Fruit fly (Drosophila melanogaster): Measurements from ENCODE around the gene CG9663.

The CG9663 gene

dm6 chr2L:3302958-3303842, at the start of gene CG9663:
Gene CG9663, minus strand, starts transcription at chr2L:3303130.
- TF ChIP-seq ttk (optimal IDR thresholded peaks at IDR 0.05) (no peak), Myc (optimal IDR thresholded peaks at IDR 0.05) (no peak), insv (optimal IDR thresholded peaks at IDR 0.05) (no peak), psq (optimal IDR thresholded peaks at IDR 0.05) (no peak), h (optimal IDR thresholded peaks at IDR 0.05) (no peak), Sin3A (optimal IDR thresholded peaks at IDR 0.05) (no peak)

dm6 chr2L:3351575-3352219, 48.8 kb upstream of the CG9663 start:
- TF ChIP-seq psq (optimal IDR thresholded peaks at IDR 0.05), result no peak

dm6 chr2L:3348146-3348747, 45.3 kb upstream of the CG9663 start:
- TF ChIP-seq insv (optimal IDR thresholded peaks at IDR 0.05), result no peak
- no peak for TF ChIP-seq Sin3A (optimal IDR thresholded peaks at IDR 0.05)
- TF ChIP-seq ttk (optimal IDR thresholded peaks at IDR 0.05), result no peak
- no peak for TF ChIP-seq psq (optimal IDR thresholded peaks at IDR 0.05)
- no peak for TF ChIP-seq Myc (optimal IDR thresholded peaks at IDR 0.05)
- no peak for TF ChIP-seq h (optimal IDR thresholded peaks at IDR 0.05)

dm6 chr2L:3346483-3346839, 43.5 kb upstream of the CG9663 start:
- TF ChIP-seq h (optimal IDR thresholded peaks at IDR 0.05), result no peak
- TF ChIP-seq insv (optimal IDR thresholded peaks at IDR 0.05), result no peak
- no peak for TF ChIP-seq Sin3A (optimal IDR thresholded peaks at IDR 0.05)
- TF ChIP-seq ttk (optimal IDR thresholded peaks at IDR 0.05), result no peak
- TF ChIP-seq Myc (optimal IDR thresholded peaks at IDR 0.05), result no peak
- TF ChIP-seq psq (optimal IDR thresholded peaks at IDR 0.05), result no peak

- no peak for TF ChIP-seq Myc (optimal IDR thresholded peaks at IDR 0.05)
Observed at dm6 chr2L:3345763-3346482, 43.0 kb upstream of the CG9663 start.

dm6 chr2L:3342369-3342768, 39.4 kb upstream of the CG9663 start:
- TF ChIP-seq h (optimal IDR thresholded peaks at IDR 0.05) (no peak), ttk (optimal IDR thresholded peaks at IDR 0.05) (no peak), Sin3A (optimal IDR thresholded peaks at IDR 0.05) (no peak), Myc (optimal IDR thresholded peaks at IDR 0.05) (no peak), insv (optimal IDR thresholded peaks at IDR 0.05) (no peak), psq (optimal IDR thresholded peaks at IDR 0.05) (no peak)

- TF ChIP-seq h (optimal IDR thresholded peaks at IDR 0.05) (no peak), Myc (optimal IDR thresholded peaks at IDR 0.05) (no peak), Sin3A (optimal IDR thresholded peaks at IDR 0.05) (no peak), psq (optimal IDR thresholded peaks at IDR 0.05) (no peak), insv (optimal IDR thresholded peaks at IDR 0.05) (no peak)
Observed at dm6 chr2L:3341231-3341935, 38.5 kb upstream of the CG9663 start.

dm6 chr2L:3339420-3339819, 36.5 kb upstream of the CG9663 start:
- TF ChIP-seq psq (optimal IDR thresholded peaks at IDR 0.05) (no peak), insv (optimal IDR thresholded peaks at IDR 0.05) (no peak), h (optimal IDR thresholded peaks at IDR 0.05) (no peak), Myc (optimal IDR thresholded peaks at IDR 0.05) (no peak)

dm6 chr2L:3338566-3339215, 35.8 kb upstream of the CG9663 start:
- TF ChIP-seq psq (optimal IDR thresholded peaks at IDR 0.05) (no peak), h (optimal IDR thresholded peaks at IDR 0.05) (no peak)

dm6 chr2L:3332514-3332913, 29.6 kb upstream of the CG9663 start, which contains the start of gene CG15408:
Gene CG15408, plus strand, starts transcription at chr2L:3332814.
- TF ChIP-seq Myc (optimal IDR thresholded peaks at IDR 0.05), result no peak
- TF ChIP-seq h (optimal IDR thresholded peaks at IDR 0.05), result no peak
- no peak for TF ChIP-seq psq (optimal IDR thresholded peaks at IDR 0.05)

- no peak for TF ChIP-seq insv (optimal IDR thresholded peaks at IDR 0.05)
- TF ChIP-seq psq (optimal IDR thresholded peaks at IDR 0.05), result no peak
- no peak for TF ChIP-seq h (optimal IDR thresholded peaks at IDR 0.05)
- TF ChIP-seq Sin3A (optimal IDR thresholded peaks at IDR 0.05), result no peak
- TF ChIP-seq Myc (optimal IDR thresholded peaks at IDR 0.05), result no peak
- TF ChIP-seq ttk (optimal IDR thresholded peaks at IDR 0.05), result no peak
Observed at dm6 chr2L:3330628-3331027, 27.7 kb upstream of the CG9663 start, which contains the start of gene CG3285. Gene CG3285, plus strand, starts transcription at chr2L:3330928.
